Fruit fly (Drosophila melanogaster) whole organism, embryonic: Measurements from ENCODE around the gene Wdr62.
A peak's percentile ranks its signal among the peaks of the same experiment; 100 is the strongest.

Experiments used
- Ada2b ChIP-seq: fragments of 200-800 bp; sonication (Bioruptor generic); IDR thresholded peaks from 2 replicates; pipeline ENCODE4 v1.3.6; 2022; ENCODE audit warnings: missing biosample characterization, missing genetic modification characterization
- Antp ChIP-seq: fragments of 200-800 bp; sonication (Bioruptor generic); optimal IDR thresholded peaks from 3 replicates; lab custom pipeline; 2016; ENCODE audit warnings: missing biosample characterization, missing genetic modification characterization
- B-H1 ChIP-seq: fragments of 200-800 bp; sonication (Bioruptor generic); IDR thresholded peaks from 3 replicates; pipeline ENCODE4 v1.3.6; 2022; ENCODE audit warnings: missing biosample characterization, missing genetic modification characterization
- Blimp-1 ChIP-seq: fragments of 200-800 bp; sonication (Bioruptor generic); optimal IDR thresholded peaks from 3 replicates; lab custom pipeline; 2018; ENCODE audit warnings: missing biosample characterization, missing genetic modification characterization, mild to moderate bottlenecking, moderate library complexity, missing genetic modification reagents
- BtbVII ChIP-seq: fragments of 200-800 bp; sonication (Bioruptor generic); optimal IDR thresholded peaks from 3 replicates; lab custom pipeline; 2017; ENCODE audit warnings: missing biosample characterization, mild to moderate bottlenecking, missing genetic modification characterization
- CG10274 ChIP-seq: fragments of 200-800 bp; sonication (Bioruptor generic); optimal IDR thresholded peaks from 3 replicates; lab custom pipeline; 2017; ENCODE audit warnings: missing biosample characterization, mild to moderate bottlenecking, missing genetic modification characterization
- CG12104 ChIP-seq: fragments of 200-800 bp; sonication (Bioruptor generic); optimal IDR thresholded peaks from 3 replicates; lab custom pipeline; 2016; ENCODE audit warnings: missing biosample characterization, missing genetic modification characterization
- CG12391 ChIP-seq: fragments of 200-800 bp; sonication (Bioruptor generic); optimal IDR thresholded peaks from 3 replicates; lab custom pipeline; 2018; ENCODE audit warnings: missing biosample characterization, mild to moderate bottlenecking, missing genetic modification characterization, moderate library complexity
- CG13296 ChIP-seq: fragments of 200-800 bp; sonication (Bioruptor generic); optimal IDR thresholded peaks from 3 replicates; lab custom pipeline; 2018; ENCODE audit warnings: missing biosample characterization, mild to moderate bottlenecking, missing genetic modification characterization
- CG15073 ChIP-seq: fragments of 200-800 bp; sonication (Bioruptor generic); optimal IDR thresholded peaks from 2 replicates; lab custom pipeline; 2016; ENCODE audit warnings: missing biosample characterization, missing genetic modification characterization
- CG18011 ChIP-seq: fragments of 200-800 bp; sonication (Bioruptor generic); optimal IDR thresholded peaks from 2 replicates; lab custom pipeline; 2017; ENCODE audit warnings: missing biosample characterization, missing genetic modification characterization, mild to moderate bottlenecking, moderate library complexity, missing genotype
- CG3281 ChIP-seq: fragments of 200-800 bp; sonication (Bioruptor generic); optimal IDR thresholded peaks from 3 replicates; lab custom pipeline; 2017; ENCODE audit warnings: missing biosample characterization, mild to moderate bottlenecking, missing genetic modification characterization
- CG6175 ChIP-seq: fragments of 200-800 bp; sonication (Bioruptor generic); IDR thresholded peaks from 3 replicates; pipeline ENCODE4 v1.3.6; 2022; ENCODE audit warnings: missing biosample characterization, missing genetic modification characterization
- Dll ChIP-seq: fragments of 200-800 bp; sonication (Bioruptor generic); IDR thresholded peaks from 4 replicates; pipeline ENCODE4 v1.3.6; 2022; ENCODE audit warnings: missing biosample characterization, missing genetic modification characterization; ENCODE audit not compliant: partially characterized antibody
- ERR ChIP-seq: fragments of 200-800 bp; sonication (Bioruptor generic); optimal IDR thresholded peaks from 2 replicates; lab custom pipeline; 2016; ENCODE audit warnings: missing biosample characterization, missing genetic modification characterization
- Ets97D ChIP-seq: fragments of 200-800 bp; sonication (Bioruptor generic); optimal IDR thresholded peaks from 3 replicates; lab custom pipeline; 2016; ENCODE audit warnings: missing biosample characterization, missing genetic modification characterization
- Fer2 ChIP-seq: fragments of 200-800 bp; sonication (Bioruptor generic); optimal IDR thresholded peaks from 2 replicates; lab custom pipeline; 2018; ENCODE audit warnings: missing biosample characterization, mild to moderate bottlenecking, missing genetic modification characterization, moderate library complexity
- HLH54F ChIP-seq: fragments of 200-800 bp; sonication (Bioruptor generic); optimal IDR thresholded peaks from 3 replicates; lab custom pipeline; 2016; ENCODE audit warnings: missing biosample characterization, missing genetic modification characterization
- Hr39 ChIP-seq: fragments of >200 bp; optimal IDR thresholded peaks from 2 replicates; lab custom pipeline; 2017
- Kr ChIP-seq: fragments of 200-800 bp; sonication (Bioruptor generic); optimal IDR thresholded peaks from 2 replicates; lab custom pipeline; 2017; ENCODE audit warnings: missing biosample characterization, mild to moderate bottlenecking, missing genetic modification characterization
- Med ChIP-seq: fragments of 200-800 bp; sonication (Bioruptor generic); peaks from one replicate; lab custom pipeline; 2016; ENCODE audit warnings: missing biosample characterization, missing genetic modification characterization, mild to moderate bottlenecking, inconsistent platforms, moderate library complexity
- Mrtf ChIP-seq: fragments of 200-800 bp; sonication (Bioruptor generic); IDR thresholded peaks from 3 replicates; pipeline ENCODE4 v1.3.6; 2022; ENCODE audit warnings: missing biosample characterization, missing genetic modification characterization
- NFAT ChIP-seq: fragments of 200-800 bp; sonication (Bioruptor generic); IDR thresholded peaks from 2 replicates; pipeline ENCODE4 v1.3.6; 2022; ENCODE audit warnings: missing biosample characterization, missing genetic modification characterization
- Side ChIP-seq: fragments of 200-800 bp; sonication (Bioruptor generic); optimal IDR thresholded peaks from 2 replicates; lab custom pipeline; 2016; ENCODE audit warnings: missing biosample characterization, missing genetic modification characterization
- Vsx1 ChIP-seq: fragments of 200-800 bp; sonication (Bioruptor generic); optimal IDR thresholded peaks from 2 replicates; lab custom pipeline; 2017; ENCODE audit warnings: missing biosample characterization, mild to moderate bottlenecking, missing genetic modification characterization, missing genetic modification reagents
- ac ChIP-seq: fragments of 200-800 bp; sonication (Bioruptor generic); optimal IDR thresholded peaks from 3 replicates; lab custom pipeline; 2017; ENCODE audit warnings: missing biosample characterization, mild to moderate bottlenecking, missing genetic modification characterization
- amos ChIP-seq: fragments of 200-800 bp; sonication (Bioruptor generic); IDR thresholded peaks from 2 replicates; pipeline ENCODE4 v1.3.6; 2022; ENCODE audit warnings: missing biosample characterization, missing genetic modification characterization; ENCODE audit not compliant: partially characterized antibody
- ara ChIP-seq: fragments of 200-800 bp; sonication (Bioruptor generic); IDR thresholded peaks from 2 replicates; pipeline ENCODE4 v1.3.6; 2022; ENCODE audit warnings: missing biosample characterization, missing genetic modification characterization
- btn ChIP-seq: fragments of 200-800 bp; sonication (Bioruptor generic); optimal IDR thresholded peaks from 2 replicates; lab custom pipeline; 2016; ENCODE audit warnings: missing biosample characterization, missing genetic modification characterization
- chinmo ChIP-seq: fragments of 200-800 bp; sonication (Bioruptor generic); IDR thresholded peaks from 4 replicates; pipeline ENCODE4 v1.3.6; 2022; ENCODE audit warnings: missing biosample characterization, missing genetic modification characterization; ENCODE audit not compliant: partially characterized antibody
- dpn ChIP-seq, 2 experiments: fragments of 200-800 bp; sonication (Bioruptor generic); optimal IDR thresholded peaks; 3 replicates each; lab custom pipeline; 2016; ENCODE audit warnings: missing biosample characterization in 2 of 2, missing genetic modification characterization in 2 of 2
- ewg ChIP-seq: fragments of 200-800 bp; sonication (Bioruptor generic); optimal IDR thresholded peaks from 3 replicates; lab custom pipeline; 2017; ENCODE audit warnings: mild to moderate bottlenecking, missing biosample characterization, missing genetic modification reagents, missing genetic modification characterization
- exex ChIP-seq: fragments of 200-800 bp; sonication (Bioruptor generic); optimal IDR thresholded peaks from 4 replicates; lab custom pipeline; 2018; ENCODE audit warnings: missing biosample characterization, mild to moderate bottlenecking, missing genetic modification characterization, moderate library complexity
- fd102C ChIP-seq: fragments of 200-800 bp; sonication (Bioruptor generic); optimal IDR thresholded peaks from 2 replicates; lab custom pipeline; 2018; ENCODE audit warnings: missing biosample characterization, mild to moderate bottlenecking, missing genetic modification characterization, moderate library complexity
- fu2 ChIP-seq: fragments of 200-800 bp; sonication (Bioruptor generic); optimal IDR thresholded peaks from 2 replicates; lab custom pipeline; 2016; ENCODE audit warnings: missing biosample characterization, missing genetic modification characterization
- gce ChIP-seq: fragments of 200-800 bp; sonication (Bioruptor generic); IDR thresholded peaks from 3 replicates; pipeline ENCODE4 v1.3.6; 2022; ENCODE audit warnings: missing biosample characterization, missing genetic modification characterization
- grn ChIP-seq: fragments of 200-800 bp; sonication (Bioruptor generic); optimal IDR thresholded peaks from 3 replicates; lab custom pipeline; 2017; ENCODE audit warnings: missing biosample characterization, missing genetic modification characterization
- mam ChIP-seq: fragments of 200-800 bp; sonication (Bioruptor generic); optimal IDR thresholded peaks from 3 replicates; lab custom pipeline; 2016; ENCODE audit warnings: missing biosample characterization, missing genetic modification characterization
- odd ChIP-seq: fragments of 200-800 bp; sonication (Bioruptor generic); optimal IDR thresholded peaks from 2 replicates; lab custom pipeline; 2017; ENCODE audit warnings: missing biosample characterization, mild to moderate bottlenecking, missing genetic modification characterization
- pan ChIP-seq, 4 experiments: fragments of >200 bp in 3 of 4; fragments of 200-800 bp in 1 of 4; sonication (Bioruptor generic) in 1 of 4; optimal IDR thresholded peaks in 3 of 4; IDR thresholded peaks in 1 of 4; 2 replicates each; pipeline versions ENCODE4 v1.3.6 to Lab custom; 2017 to 2022; ENCODE audit warnings: missing biosample characterization in 2 of 4, missing genetic modification characterization in 2 of 4, mixed read lengths in 1 of 4
- pfk ChIP-seq: fragments of 200-800 bp; sonication (Bioruptor generic); optimal IDR thresholded peaks from 2 replicates; lab custom pipeline; 2018; ENCODE audit warnings: missing biosample characterization, mild to moderate bottlenecking, missing genetic modification characterization, moderate library complexity
- pho ChIP-seq: fragments of 200-800 bp; sonication (Bioruptor generic); optimal IDR thresholded peaks from 2 replicates; lab custom pipeline; 2016; ENCODE audit warnings: missing biosample characterization, missing genetic modification characterization
- phol ChIP-seq: fragments of 200-800 bp; sonication (Bioruptor generic); optimal IDR thresholded peaks from 3 replicates; lab custom pipeline; 2018; ENCODE audit warnings: missing biosample characterization, mild to moderate bottlenecking, missing genetic modification characterization, moderate library complexity
- ranshi ChIP-seq: fragments of 200-800 bp; sonication (Bioruptor generic); IDR thresholded peaks from 2 replicates; pipeline ENCODE4 v1.3.6; 2022; ENCODE audit warnings: missing biosample characterization, missing genetic modification characterization
- sc ChIP-seq, 3 experiments: fragments of >200 bp in 2 of 3; fragments of 200-800 bp in 1 of 3; sonication (Bioruptor generic) in 1 of 3; optimal IDR thresholded peaks; 2 replicates in 2 of 3; 3 replicates in 1 of 3; lab custom pipeline; 2017; ENCODE audit warnings: mild to moderate bottlenecking in 1 of 3, missing biosample characterization in 1 of 3, missing genetic modification characterization in 1 of 3, missing genetic modification reagents in 1 of 3
- trh ChIP-seq: fragments of 200-800 bp; sonication (Bioruptor generic); optimal IDR thresholded peaks from 2 replicates; lab custom pipeline; 2016; ENCODE audit warnings: missing biosample characterization, missing genetic modification characterization
- unc-4 ChIP-seq: fragments of 200-800 bp; sonication (Bioruptor generic); IDR thresholded peaks from 2 replicates; pipeline ENCODE4 v1.3.6; 2022; ENCODE audit warnings: missing biosample characterization, missing genetic modification characterization; ENCODE audit not compliant: partially characterized antibody
- wor ChIP-seq: fragments of 200-800 bp; sonication (Bioruptor generic); IDR thresholded peaks from 2 replicates; pipeline ENCODE4 v1.3.6; 2022; ENCODE audit warnings: missing biosample characterization, missing genetic modification characterization
- zen2 ChIP-seq: fragments of 200-800 bp; sonication (Bioruptor generic); IDR thresholded peaks from 3 replicates; pipeline ENCODE4 v1.3.6; 2022; ENCODE audit warnings: missing biosample characterization, missing genetic modification characterization; ENCODE audit not compliant: partially characterized antibody

Gene Wdr62

dm6 chr2L:1837717-1838368 is 46.6 kb upstream of the Wdr62 start (continued):
- TF ChIP-seq pho (GFP tag; lab: Kevin White, UChicago): no peak
- no peak for TF ChIP-seq zen2 (GFP tag; lab: Robert Waterston, UW)
- 0 out of 4 replicates have a peak, but pooled peaks have one; percentile 19 for TF ChIP-seq chinmo
- TF ChIP-seq amos (GFP tag; lab: Robert Waterston, UW): no peak
- peak; percentile 20 for TF ChIP-seq CG12391 (tag; lab: Kevin White, UChicago)
- no peak for TF ChIP-seq CG18011 (GFP tag; lab: Kevin White, UChicago)
- TF ChIP-seq pan (optimal IDR thresholded peaks at IDR 0.05; lab: Kevin White, UChicago): no peak
- TF ChIP-seq pan (GFP tag; optimal IDR thresholded peaks at IDR 0.05 in 1 of 2, IDR thresholded peaks at IDR 0.05 in 1 of 2): peak in 1 of 2 experiments; percentile 60
- TF ChIP-seq pfk (GFP tag; lab: Kevin White, UChicago): no peak
- no peak for TF ChIP-seq CG6175 (GFP tag; lab: Robert Waterston, UW)
- TF ChIP-seq Blimp-1 (GFP tag; lab: Kevin White, UChicago): no peak
- no peak for TF ChIP-seq exex (tag; lab: Kevin White, UChicago)
- TF ChIP-seq dpn (GFP tag; optimal IDR thresholded peaks at IDR 0.05; lab: Kevin White, UChicago): peak; percentile 6 to 22
- TF ChIP-seq Med (GFP tag; lab: Kevin White, UChicago): peak; percentile 83
- TF ChIP-seq fd102C (GFP tag; lab: Kevin White, UChicago): no peak
- no peak for TF ChIP-seq ac (GFP tag; lab: Kevin White, UChicago)
- no peak for TF ChIP-seq Vsx1 (GFP tag; lab: Kevin White, UChicago)
- TF ChIP-seq odd (GFP tag; lab: Kevin White, UChicago): no peak
- no peak for TF ChIP-seq Side (GFP tag; lab: Kevin White, UChicago)
- no peak for TF ChIP-seq btn
- TF ChIP-seq ranshi (GFP tag; lab: Robert Waterston, UW): peak; percentile 52; the same call in 1 of the 2 replicates
- TF ChIP-seq fu2 (GFP tag; lab: Kevin White, UChicago): peak; percentile 3
- TF ChIP-seq mam (GFP tag; lab: Kevin White, UChicago): peak; percentile 38
- no peak for TF ChIP-seq gce (GFP tag; lab: Robert Waterston, UW)
- no peak for TF ChIP-seq Kr
- TF ChIP-seq BtbVII (GFP tag; lab: Kevin White, UChicago): no peak
- peak; percentile 59; the same call in 1 of the 2 replicates for TF ChIP-seq Ada2b (GFP tag; lab: Robert Waterston, UW)
- TF ChIP-seq grn (GFP tag; lab: Kevin White, UChicago): peak; percentile 10
- no peak for TF ChIP-seq wor (GFP tag; lab: Robert Waterston, UW)
- TF ChIP-seq NFAT (GFP tag; lab: Robert Waterston, UW): no peak
- no peak for TF ChIP-seq ara (GFP tag; lab: Robert Waterston, UW)
- TF ChIP-seq Fer2 (tag; lab: Kevin White, UChicago): no peak
- peak; percentile 7 for TF ChIP-seq phol (tag; lab: Kevin White, UChicago)
- no peak for TF ChIP-seq Ets97D (GFP tag; lab: Kevin White, UChicago)
- TF ChIP-seq sc (optimal IDR thresholded peaks at IDR 0.05; lab: Kevin White, UChicago): no peak
- no peak for TF ChIP-seq sc (GFP tag; optimal IDR thresholded peaks at IDR 0.05; lab: Kevin White, UChicago)
- TF ChIP-seq trh (GFP tag; lab: Kevin White, UChicago): no peak
- TF ChIP-seq ERR (GFP tag; lab: Kevin White, UChicago): no peak
- TF ChIP-seq CG13296: peak; percentile 24
- TF ChIP-seq CG15073 (GFP tag; lab: Kevin White, UChicago): no peak
- peak; percentile 0 for TF ChIP-seq ewg (GFP tag; lab: Kevin White, UChicago)
- no peak for TF ChIP-seq CG10274 (GFP tag; lab: Kevin White, UChicago)
- peak; percentile 47 for TF ChIP-seq HLH54F (GFP tag; lab: Kevin White, UChicago)
- TF ChIP-seq unc-4 (GFP tag; lab: Robert Waterston, UW): no peak
- no peak for TF ChIP-seq Dll (GFP tag; lab: Robert Waterston, UW)
- peak; percentile 45; the same call in 1 of the 3 replicates for TF ChIP-seq Mrtf (GFP tag; lab: Robert Waterston, UW)
- TF ChIP-seq CG12104 (GFP tag; lab: Kevin White, UChicago): no peak
- TF ChIP-seq Hr39 (lab: Kevin White, UChicago): no peak
- TF ChIP-seq CG3281: peak; percentile 62
- 0 out of 3 replicates have a peak, but pooled peaks have one; percentile 21 for TF ChIP-seq B-H1
- peak; percentile 54 for TF ChIP-seq Antp
